Worm (Caenorhabditis elegans): ENCODE measurements around the gene rnp-3.

Gene rnp-3

ce11 chrIV:4176659-4177058, 2.8 kb downstream of the rnp-3 start (continued):
- peak; percentile 50 for TF ChIP-seq F49E8.2 (tag; optimal IDR thresholded peaks at IDR 0.05; ENCODE audit: insufficient read depth)
- no peak for TF ChIP-seq atf-7 (tag; optimal IDR thresholded peaks at IDR 0.05)
- no peak for TF ChIP-seq F37B4.10 (GFP tag; IDR thresholded peaks at IDR 0.05)
- no peak for TF ChIP-seq ceh-58 (GFP tag; IDR thresholded peaks at IDR 0.05)
- TF ChIP-seq mcd-1 (GFP tag; IDR thresholded peaks at IDR 0.05): 0 out of 2 replicates have a peak, but pooled peaks have one; percentile 12
- TF ChIP-seq aptf-3 (GFP tag; IDR thresholded peaks at IDR 0.05): no peak
- TF ChIP-seq dox-1 (GFP tag; IDR thresholded peaks at IDR 0.05): 0 out of 2 replicates have a peak, but pooled peaks have one; percentile 36
- TF ChIP-seq ztf-28 (GFP tag; IDR thresholded peaks at IDR 0.05): no peak

DNA sequence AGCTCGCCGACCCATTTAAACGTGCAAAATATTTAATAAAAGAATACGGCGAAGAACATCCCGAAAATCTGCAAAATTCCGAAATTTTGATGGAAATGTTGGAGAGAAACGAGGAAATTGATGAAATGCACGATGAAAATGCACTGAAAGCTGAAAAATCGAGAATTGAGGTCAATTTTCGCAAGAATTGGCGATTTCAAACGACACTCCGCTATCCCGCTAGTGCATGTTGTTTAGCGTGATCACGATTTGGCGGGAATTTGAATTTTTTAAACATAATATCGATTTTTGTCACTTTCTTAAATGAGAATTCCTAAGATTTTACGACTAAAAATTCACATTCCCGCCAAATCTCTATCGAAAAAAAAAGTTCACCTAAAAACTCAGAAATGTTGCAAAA, 3.7 kb downstream of the rnp-3 start:
- TF ChIP-seq attf-3 (GFP tag; conservative IDR thresholded peaks at IDR 0.05) (peak; percentile 28; the same call in 1 of the 2 replicates), egl-18 (GFP tag; IDR thresholded peaks at IDR 0.05) (no peak), ccch-3 (GFP tag; optimal IDR thresholded peaks at IDR 0.05) (no peak)

- TF ChIP-seq ets-4 (GFP tag; optimal IDR thresholded peaks at IDR 0.05) (no peak), attf-6 (GFP tag; IDR thresholded peaks at IDR 0.05) (no peak), lin-26 (GFP tag; IDR thresholded peaks at IDR 0.05) (0 out of 2 replicates have a peak, but pooled peaks have one; percentile 16), lin-40 (tag; optimal IDR thresholded peaks at IDR 0.05) (no peak), B0336.3 (GFP tag; IDR thresholded peaks at IDR 0.05) (0 out of 2 replicates have a peak, but pooled peaks have one; percentile 19), mcd-1 (GFP tag; IDR thresholded peaks at IDR 0.05) (0 out of 2 replicates have a peak, but pooled peaks have one; percentile 6), ztf-26 (tag; optimal IDR thresholded peaks at IDR 0.05) (no peak), F55B11.4 (tag; optimal IDR thresholded peaks at IDR 0.05; ENCODE audit: borderline replicate concordance, insufficient read depth) (no peak), hrde-1 (tag; optimal IDR thresholded peaks at IDR 0.05; ENCODE audit: borderline replicate concordance) (no peak), athp-1 (tag; optimal IDR thresholded peaks at IDR 0.05) (no peak), ama-1 (optimal IDR thresholded peaks at IDR 0.05) (no peak), ama-1 (GFP tag; optimal IDR thresholded peaks at IDR 0.05) (no peak), unc-62 (GFP tag; optimal IDR thresholded peaks at IDR 0.05) (no peak), ztf-25 (GFP tag; IDR thresholded peaks at IDR 0.05) (no peak), lir-1 (GFP tag; conservative IDR thresholded peaks at IDR 0.05) (no peak), cebp-1 (GFP tag; IDR thresholded peaks at IDR 0.05) (no peak), cebp-1 (tag; optimal IDR thresholded peaks at IDR 0.05) (no peak), K12H6.12 (tag; optimal IDR thresholded peaks at IDR 0.05) (no peak), F10E7.11 (tag; optimal IDR thresholded peaks at IDR 0.05) (no peak), snpc-4 (GFP tag; optimal IDR thresholded peaks at IDR 0.05) (no peak), snpc-4 (tag; optimal IDR thresholded peaks at IDR 0.05) (no peak), B0261.1 (tag; optimal IDR thresholded peaks at IDR 0.05) (no peak), egrh-3 (GFP tag; IDR thresholded peaks at IDR 0.05) (no peak)
Measured at ce11 chrIV:4178424-4178823, 4.5 kb downstream of the rnp-3 start, which contains the start of gene tsen-34. Gene tsen-34, plus strand, starts transcription at chrIV:4178457.

DNA sequence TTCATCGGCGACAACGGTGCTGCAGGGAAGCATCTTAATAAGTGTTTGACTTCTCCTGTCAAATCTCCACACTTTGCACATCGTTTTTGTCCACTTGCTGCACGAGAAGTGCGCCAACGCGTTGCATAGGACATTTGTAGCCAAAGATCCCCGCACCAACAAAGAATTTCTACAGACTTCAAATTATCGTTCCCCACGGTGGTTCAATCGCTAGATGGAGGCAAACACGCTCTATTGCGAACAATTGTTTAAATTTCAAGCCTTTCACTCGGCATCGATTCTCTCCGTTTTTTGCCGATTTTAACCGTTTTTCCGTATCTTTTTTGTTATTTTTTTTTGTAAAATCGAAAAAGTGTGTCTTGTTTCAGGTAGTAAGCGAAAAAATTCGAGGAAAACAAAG, 6.1 kb downstream of the rnp-3 start:
- TF ChIP-seq attf-3 (GFP tag; conservative IDR thresholded peaks at IDR 0.05) (0 out of 2 replicates have a peak, but pooled peaks have one; percentile 12), hmg-1.2 (GFP tag; IDR thresholded peaks at IDR 0.05) (peak; percentile 52; the same call in 1 of the 2 replicates), mcd-1 (GFP tag; IDR thresholded peaks at IDR 0.05) (peak; percentile 71)

ce11 chrIV:4184767-4185166, 10.9 kb downstream of the rnp-3 start:
- peak; percentile 96 for TF ChIP-seq K11D2.4 (GFP tag; IDR thresholded peaks at IDR 0.05)
- TF ChIP-seq hmg-20 (GFP tag; IDR thresholded peaks at IDR 0.05): peak; percentile 72
- TF ChIP-seq C06A6.2 (GFP tag; conservative IDR thresholded peaks at IDR 0.05): peak; percentile 89
- 0 out of 2 replicates have a peak, but pooled peaks have one; percentile 25 for TF ChIP-seq ceh-40 (GFP tag; IDR thresholded peaks at IDR 0.05)
- TF ChIP-seq ceh-91 (GFP tag; IDR thresholded peaks at IDR 0.05): peak; percentile 63; the same call in 1 of the 2 replicates
- TF ChIP-seq pbrm-1 (GFP tag; IDR thresholded peaks at IDR 0.05): peak; percentile 93
- TF ChIP-seq cebp-1 (GFP tag; IDR thresholded peaks at IDR 0.05): peak; percentile 76
- TF ChIP-seq cebp-1 (tag; optimal IDR thresholded peaks at IDR 0.05): peak; percentile 7
- TF ChIP-seq ceh-100 (GFP tag; IDR thresholded peaks at IDR 0.05): peak; percentile 82
- peak; percentile 75; the same call in 1 of the 2 replicates for TF ChIP-seq Y79H2A.3 (GFP tag; conservative IDR thresholded peaks at IDR 0.05)
- TF ChIP-seq let-526 (GFP tag; IDR thresholded peaks at IDR 0.05): peak; percentile 81
- peak; percentile 100 for TF ChIP-seq mcd-1 (GFP tag; IDR thresholded peaks at IDR 0.05)
- 0 out of 2 replicates have a peak, but pooled peaks have one; percentile 56 for TF ChIP-seq ztf-28 (GFP tag; IDR thresholded peaks at IDR 0.05)
- TF ChIP-seq sea-2 (GFP tag; IDR thresholded peaks at IDR 0.05): peak; percentile 75; the same call in 1 of the 2 replicates

Data from whole organism, young adult.